Worm (Caenorhabditis elegans): ENCODE data around the gene best-22.

ce11 chrIV:12307720-12308119 is 42.0 kb upstream of the best-22 start, which contains the start of gene oac-57:
- TF ChIP-seq ama-1 (optimal IDR thresholded peaks at IDR 0.05) (no peak), ets-4 (tag; optimal IDR thresholded peaks at IDR 0.05) (no peak), fkh-10 (GFP tag; optimal IDR thresholded peaks at IDR 0.05) (no peak), pax-1 (tag; optimal IDR thresholded peaks at IDR 0.05) (no peak)
